Fruit fly (Drosophila melanogaster) whole organism, prepupa: ENCODE results near the gene CG34276.

Experiments used
- Blimp-1 ChIP-seq: fragments of 200-800 bp; sonication (Bioruptor generic); optimal IDR thresholded peaks from 3 replicates; lab custom pipeline; 2017; ENCODE audit warnings: missing biosample characterization, missing genetic modification characterization, mild to moderate bottlenecking, moderate library complexity, missing genetic modification reagents
- CG10631 ChIP-seq: fragments of 200-800 bp; sonication (Bioruptor generic); optimal IDR thresholded peaks from 2 replicates; lab custom pipeline; 2016; ENCODE audit warnings: missing biosample characterization, missing genetic modification characterization
- CG10669 ChIP-seq: fragments of 200-800 bp; sonication (Bioruptor generic); optimal IDR thresholded peaks from 3 replicates; lab custom pipeline; 2018; ENCODE audit warnings: missing biosample characterization, mild to moderate bottlenecking, missing genetic modification characterization, moderate library complexity
- CG11294 ChIP-seq: fragments of 200-800 bp; sonication (Bioruptor generic); IDR thresholded peaks from 2 replicates; pipeline ENCODE4 v1.3.6; 2022; ENCODE audit warnings: missing biosample characterization, missing genetic modification characterization
- CG11902 ChIP-seq: fragments of 200-800 bp; sonication (Bioruptor generic); optimal IDR thresholded peaks from 3 replicates; lab custom pipeline; 2016; ENCODE audit warnings: missing biosample characterization, missing genetic modification characterization
- CG1621 ChIP-seq: fragments of 200-800 bp; sonication (Bioruptor generic); optimal IDR thresholded peaks from 3 replicates; lab custom pipeline; 2018; ENCODE audit warnings: missing biosample characterization, mild to moderate bottlenecking, missing genetic modification characterization
- CG16779 ChIP-seq: fragments of 200-800 bp; sonication (Bioruptor generic); optimal IDR thresholded peaks from 3 replicates; lab custom pipeline; 2017; ENCODE audit warnings: missing biosample characterization, mild to moderate bottlenecking, missing genetic modification characterization
- CG3032 ChIP-seq: fragments of 200-800 bp; optimal IDR thresholded peaks from 2 replicates; lab custom pipeline; 2019; ENCODE audit warnings: missing biosample characterization, mild to moderate bottlenecking, missing genetic modification characterization, moderate library complexity
- CG32006 ChIP-seq: fragments of 200-800 bp; sonication (Bioruptor generic); optimal IDR thresholded peaks from 3 replicates; lab custom pipeline; 2017; ENCODE audit warnings: missing biosample characterization, mild to moderate bottlenecking, missing genetic modification characterization
- CG3919 ChIP-seq: fragments of 200-800 bp; sonication (Bioruptor generic); optimal IDR thresholded peaks from 3 replicates; lab custom pipeline; 2016; ENCODE audit warnings: missing biosample characterization, missing genetic modification characterization
- CG4318 ChIP-seq: fragments of 200-800 bp; sonication (Bioruptor generic); optimal IDR thresholded peaks from 3 replicates; lab custom pipeline; 2017; ENCODE audit warnings: missing biosample characterization, mild to moderate bottlenecking, missing genetic modification characterization
- CG6163 ChIP-seq: fragments of 200-800 bp; sonication (Bioruptor generic); IDR thresholded peaks from 3 replicates; pipeline ENCODE4 v1.3.6; 2022; ENCODE audit warnings: missing biosample characterization, missing genetic modification characterization
- CG6276 ChIP-seq: fragments of 200-800 bp; sonication (Bioruptor generic); optimal IDR thresholded peaks from 2 replicates; lab custom pipeline; 2017; ENCODE audit warnings: missing biosample characterization, mild to moderate bottlenecking, missing genetic modification characterization
- CG6808 ChIP-seq: fragments of 200-800 bp; sonication (Bioruptor generic); optimal IDR thresholded peaks from 3 replicates; lab custom pipeline; 2017; ENCODE audit warnings: missing biosample characterization, missing genetic modification characterization, mild to moderate bottlenecking, moderate library complexity, missing genetic modification reagents
- CG6854 ChIP-seq: fragments of 200-800 bp; sonication (Bioruptor generic); optimal IDR thresholded peaks from 2 replicates; lab custom pipeline; 2017; ENCODE audit warnings: missing biosample characterization, mild to moderate bottlenecking, missing genetic modification characterization
- CG8119 ChIP-seq: fragments of 200-800 bp; sonication (Bioruptor generic); IDR thresholded peaks from 3 replicates; pipeline ENCODE4 v1.3.6; 2022; ENCODE audit warnings: missing biosample characterization, missing genetic modification characterization
- CG8319 ChIP-seq: fragments of 200-800 bp; sonication (Bioruptor generic); optimal IDR thresholded peaks from 3 replicates; lab custom pipeline; 2016; ENCODE audit warnings: missing biosample characterization, missing genetic modification characterization
- CG8632 ChIP-seq: fragments of 200-800 bp; sonication (Bioruptor generic); optimal IDR thresholded peaks from 3 replicates; lab custom pipeline; 2016; ENCODE audit warnings: missing biosample characterization, missing genetic modification characterization
- CG9139 ChIP-seq: fragments of 200-800 bp; sonication (Bioruptor generic); optimal IDR thresholded peaks from 3 replicates; lab custom pipeline; 2017; ENCODE audit warnings: missing biosample characterization, mild to moderate bottlenecking, missing genetic modification characterization
- Eip75B ChIP-seq: fragments of 200-800 bp; sonication (Bioruptor generic); optimal IDR thresholded peaks from 3 replicates; lab custom pipeline; 2016; ENCODE audit warnings: missing biosample characterization, missing genetic modification characterization
- Eip93F ChIP-seq: fragments of 200-800 bp; sonication (Bioruptor generic); optimal IDR thresholded peaks from 2 replicates; lab custom pipeline; 2016; ENCODE audit warnings: missing biosample characterization, mild to moderate bottlenecking, missing genetic modification characterization
- Ets21C ChIP-seq: fragments of 200-800 bp; sonication (Bioruptor generic); optimal IDR thresholded peaks from 3 replicates; lab custom pipeline; 2016; ENCODE audit warnings: missing biosample characterization, missing genetic modification characterization
- Ets96B ChIP-seq: fragments of 200-800 bp; optimal IDR thresholded peaks from 2 replicates; lab custom pipeline; 2019; ENCODE audit warnings: missing biosample characterization, mild to moderate bottlenecking, missing genetic modification characterization, moderate library complexity
- Hr38 ChIP-seq: sonication (Bioruptor generic); optimal IDR thresholded peaks from 2 replicates; lab custom pipeline; 2016; ENCODE audit warnings: missing biosample characterization, missing genetic modification characterization
- Hr4 ChIP-seq: fragments of 200-800 bp; sonication (Bioruptor generic); optimal IDR thresholded peaks from 3 replicates; lab custom pipeline; 2016; ENCODE audit warnings: missing biosample characterization, missing genetic modification characterization
- Lpt ChIP-seq: fragments of 200-800 bp; sonication (Bioruptor generic); optimal IDR thresholded peaks from 3 replicates; lab custom pipeline; 2016; ENCODE audit warnings: missing biosample characterization, missing genetic modification characterization
- Met ChIP-seq: fragments of 200-800 bp; sonication (Bioruptor generic); optimal IDR thresholded peaks from 3 replicates; lab custom pipeline; 2016; ENCODE audit warnings: missing biosample characterization, missing genetic modification characterization
- OdsH ChIP-seq: fragments of 200-800 bp; sonication (Bioruptor generic); optimal IDR thresholded peaks from 3 replicates; lab custom pipeline; 2016; ENCODE audit warnings: missing biosample characterization, missing genetic modification characterization
- Smox ChIP-seq: fragments of 200-800 bp; sonication (Bioruptor generic); optimal IDR thresholded peaks from 3 replicates; lab custom pipeline; 2016; ENCODE audit warnings: missing biosample characterization, missing genetic modification characterization
- Sox14 ChIP-seq: fragments of 200-800 bp; sonication (Bioruptor generic); optimal IDR thresholded peaks from 3 replicates; lab custom pipeline; 2016; ENCODE audit warnings: missing biosample characterization, missing genetic modification characterization
- Sox15 ChIP-seq: fragments of 200-800 bp; sonication (Bioruptor generic); optimal IDR thresholded peaks from 3 replicates; lab custom pipeline; 2016; ENCODE audit warnings: missing biosample characterization, missing genetic modification characterization
- achi ChIP-seq: fragments of 200-800 bp; sonication (Bioruptor generic); optimal IDR thresholded peaks from 3 replicates; lab custom pipeline; 2016; ENCODE audit warnings: missing biosample characterization, missing genetic modification characterization
- cyc ChIP-seq: fragments of 200-800 bp; sonication (Bioruptor generic); optimal IDR thresholded peaks from 3 replicates; lab custom pipeline; 2016; ENCODE audit warnings: missing biosample characterization, missing genetic modification characterization
- dsx ChIP-seq: fragments of 200-800 bp; optimal IDR thresholded peaks from 3 replicates; lab custom pipeline; 2019; ENCODE audit warnings: missing biosample characterization, mild to moderate bottlenecking, missing genetic modification characterization, moderate library complexity; ENCODE audit not compliant: poor library complexity, severe bottlenecking
- eg ChIP-seq: fragments of 200-800 bp; sonication (Bioruptor generic); IDR thresholded peaks from 3 replicates; pipeline ENCODE4 v1.3.6; 2022; ENCODE audit warnings: missing biosample characterization, missing genetic modification characterization
- esn ChIP-seq: fragments of 200-800 bp; sonication (Bioruptor generic); optimal IDR thresholded peaks from 2 replicates; lab custom pipeline; 2016; ENCODE audit warnings: missing biosample characterization, mild to moderate bottlenecking, missing genetic modification characterization, moderate library complexity
- fd59A ChIP-seq: fragments of 200-800 bp; sonication (Bioruptor generic); optimal IDR thresholded peaks from 2 replicates; lab custom pipeline; 2017; ENCODE audit warnings: missing biosample characterization, mild to moderate bottlenecking, missing genetic modification characterization, missing genetic modification reagents
- fd85E ChIP-seq: fragments of 200-800 bp; sonication (Bioruptor generic); optimal IDR thresholded peaks from 3 replicates; lab custom pipeline; 2016; ENCODE audit warnings: missing biosample characterization, missing genetic modification characterization
- fkh ChIP-seq: fragments of 200-800 bp; sonication (Bioruptor generic); optimal IDR thresholded peaks from 3 replicates; lab custom pipeline; 2017; ENCODE audit warnings: missing biosample characterization, mild to moderate bottlenecking, missing genetic modification characterization, moderate library complexity
- lz ChIP-seq: fragments of 200-800 bp; sonication (Bioruptor generic); optimal IDR thresholded peaks from 3 replicates; lab custom pipeline; 2016; ENCODE audit warnings: missing biosample characterization, missing genetic modification characterization
- net ChIP-seq: fragments of 200-800 bp; sonication (Bioruptor generic); optimal IDR thresholded peaks from 3 replicates; lab custom pipeline; 2016; ENCODE audit warnings: missing biosample characterization, missing genetic modification characterization
- pdm3 ChIP-seq: fragments of 200-800 bp; sonication (Bioruptor generic); optimal IDR thresholded peaks from 3 replicates; lab custom pipeline; 2016; ENCODE audit warnings: missing biosample characterization, missing genetic modification characterization
- salr ChIP-seq, 2 experiments: fragments of 200-800 bp; sonication (Bioruptor generic); optimal IDR thresholded peaks; 3 replicates each; lab custom pipeline; 2016 to 2018; ENCODE audit warnings: missing biosample characterization in 2 of 2, missing genetic modification characterization in 2 of 2, mild to moderate bottlenecking in 1 of 2
- spab ChIP-seq: fragments of 200-800 bp; sonication (Bioruptor generic); optimal IDR thresholded peaks from 2 replicates; lab custom pipeline; 2017; ENCODE audit warnings: missing biosample characterization, mild to moderate bottlenecking, missing genetic modification characterization, missing genetic modification reagents
- ss ChIP-seq, 2 experiments: fragments of 200-800 bp; sonication (Bioruptor generic); optimal IDR thresholded peaks; 2 replicates in 1 of 2; 3 replicates in 1 of 2; lab custom pipeline; 2017 to 2018; ENCODE audit warnings: mild to moderate bottlenecking in 2 of 2, missing biosample characterization in 2 of 2, missing genetic modification characterization in 2 of 2, moderate library complexity in 1 of 2
- svp ChIP-seq: fragments of 200-800 bp; sonication (Bioruptor generic); peaks from one replicate; lab custom pipeline; 2016; ENCODE audit warnings: missing biosample characterization, missing genetic modification characterization
- topi ChIP-seq: fragments of 200-800 bp; sonication (Bioruptor generic); optimal IDR thresholded peaks from 3 replicates; lab custom pipeline; 2016; ENCODE audit warnings: missing biosample characterization, missing genetic modification characterization
- vri ChIP-seq: fragments of 200-800 bp; sonication (Bioruptor generic); optimal IDR thresholded peaks from 3 replicates; lab custom pipeline; 2016; ENCODE audit warnings: missing biosample characterization, mild to moderate bottlenecking, missing genetic modification characterization

CG34276 gene

dm6 chr3R:15973488-15973975 is 48.1 kb downstream of the CG34276 start (continued):
- no peak for TF ChIP-seq CG4318
- no peak for TF ChIP-seq CG6163
- peak; percentile 84 for TF ChIP-seq svp (GFP tag; lab: Kevin White, UChicago)
- peak; percentile 32 for TF ChIP-seq Blimp-1 (GFP tag; lab: Kevin White, UChicago)
- no peak for TF ChIP-seq CG8632
- TF ChIP-seq spab (GFP tag; lab: Kevin White, UChicago) = no peak
- TF ChIP-seq Met = peak; percentile 16
- TF ChIP-seq fd59A = no peak
- no peak for TF ChIP-seq lz (GFP tag; lab: Kevin White, UChicago)
- peak; percentile 6 for TF ChIP-seq CG1621 (tag; lab: Kevin White, UChicago)
- TF ChIP-seq net (GFP tag; lab: Kevin White, UChicago) = no peak
- peak; percentile 38 for TF ChIP-seq Sox14 (GFP tag; lab: Kevin White, UChicago)
- TF ChIP-seq, all 60 proteins: peak for 12

- TF ChIP-seq cyc (peak; percentile 73), Eip75B (peak; percentile 79), CG1621 (tag; lab: Kevin White, UChicago) (no peak), ss (GFP tag; optimal IDR thresholded peaks at IDR 0.05; lab: Kevin White, UChicago) (peak in 1 of 2 experiments; percentile 57), salr (GFP tag; optimal IDR thresholded peaks at IDR 0.05; lab: Kevin White, UChicago) (peak; percentile 57 to 87), Sox15 (GFP tag; lab: Kevin White, UChicago) (peak; percentile 74), OdsH (GFP tag; lab: Kevin White, UChicago) (peak; percentile 89), spab (GFP tag; lab: Kevin White, UChicago) (peak; percentile 60), CG4318 (peak; percentile 75), fkh (GFP tag; lab: Kevin White, UChicago) (no peak), CG6276 (GFP tag; lab: Kevin White, UChicago) (peak; percentile 86), Eip93F (GFP tag; lab: Kevin White, UChicago) (no peak), topi (peak; percentile 75), Sox14 (GFP tag; lab: Kevin White, UChicago) (peak; percentile 83), CG8632 (peak; percentile 74), CG32006 (GFP tag; lab: Kevin White, UChicago) (peak; percentile 88), Hr4 (GFP tag; lab: Kevin White, UChicago) (peak; percentile 90), fd85E (GFP tag; lab: Kevin White, UChicago) (peak; percentile 14), CG11294 (no peak), CG6808 (peak; percentile 61), achi (GFP tag; lab: Kevin White, UChicago) (peak; percentile 86), CG6854 (GFP tag; lab: Kevin White, UChicago) (no peak), CG9139 (GFP tag; lab: Kevin White, UChicago) (no peak), fd59A (peak; percentile 77), Ets21C (peak; percentile 72), pdm3 (GFP tag; lab: Kevin White, UChicago) (peak; percentile 87), CG3032 (tag; lab: Kevin White, UChicago) (peak; percentile 66), CG6163 (no peak), net (GFP tag; lab: Kevin White, UChicago) (peak; percentile 90), Lpt (GFP tag; lab: Kevin White, UChicago) (peak; percentile 86), esn (peak; percentile 78), CG16779 (tag; lab: Kevin White, UChicago) (peak; percentile 40), Met (peak; percentile 79), dsx (GFP tag; lab: Kevin White, UChicago) (no peak), CG10631 (GFP tag; lab: Kevin White, UChicago) (peak; percentile 74), Hr38 (GFP tag; lab: Kevin White, UChicago) (peak; percentile 47), Ets96B (tag; lab: Kevin White, UChicago) (peak; percentile 77), CG8319 (GFP tag; lab: Kevin White, UChicago) (peak; percentile 49), CG3919 (GFP tag; lab: Kevin White, UChicago) (peak; percentile 83), CG11902 (GFP tag; lab: Kevin White, UChicago) (peak; percentile 51), eg (GFP tag; lab: Robert Waterston, UW) (no peak), lz (GFP tag; lab: Kevin White, UChicago) (peak; percentile 70), Blimp-1 (GFP tag; lab: Kevin White, UChicago) (peak; percentile 29), CG10669 (GFP tag; lab: Kevin White, UChicago) (no peak), CG8119 (GFP tag; lab: Robert Waterston, UW) (no peak), vri (GFP tag; lab: Kevin White, UChicago) (peak; percentile 84), Smox (GFP tag; lab: Kevin White, UChicago) (peak; percentile 79)
Measured at dm6 chr3R:15974235-15974634, 48.8 kb downstream of the CG34276 start.
